Worm (Caenorhabditis elegans) whole organism, L1 larva: ENCODE data around the gene let-765.

Experiments used
- C34B4.2 ChIP-seq: sonication (generic microtip); optimal IDR thresholded peaks from 2 replicates; lab custom pipeline; 2017; ENCODE audit warnings: mild to moderate bottlenecking, missing genetic modification characterization, missing compliant biosample characterization
- aha-1 ChIP-seq: fragments of 150-350 bp; optimal IDR thresholded peaks from 2 replicates; lab custom pipeline; 2014; ENCODE audit warnings: missing biosample characterization, missing genetic modification characterization
- ama-1 ChIP-seq: fragments of 150-350 bp; optimal IDR thresholded peaks from 2 replicates; lab custom pipeline; 2014
- blmp-1 ChIP-seq: fragments of 150-350 bp; optimal IDR thresholded peaks from 2 replicates; lab custom pipeline; 2014; ENCODE audit warnings: missing biosample characterization, missing genetic modification characterization
- ceh-82 ChIP-seq, 3 experiments: fragments of 150-350 bp in 1 of 3; sonication (generic microtip) in 2 of 3; optimal IDR thresholded peaks; 2 replicates each; lab custom pipeline; 2014 to 2017; ENCODE audit warnings: missing biosample characterization in 3 of 3, missing genetic modification characterization in 3 of 3
- ceh-90 ChIP-seq: sonication (generic microtip); optimal IDR thresholded peaks from 2 replicates; lab custom pipeline; 2016; ENCODE audit warnings: missing genetic modification characterization, missing compliant biosample characterization
- ces-1 ChIP-seq: fragments of 150-350 bp; optimal IDR thresholded peaks from 2 replicates; lab custom pipeline; 2014; ENCODE audit warnings: missing biosample characterization, missing genetic modification reagents, missing genetic modification characterization
- dpl-1 ChIP-seq, 3 experiments: fragments of 150-350 bp in 2 of 3; sonication (generic microtip) in 1 of 3; optimal IDR thresholded peaks; 2 replicates each; lab custom pipeline; 2014 to 2017; ENCODE audit warnings: missing biosample characterization in 3 of 3, missing genetic modification characterization in 3 of 3, missing genetic modification reagents in 3 of 3
- efl-1 ChIP-seq, 4 experiments: fragments of 150-350 bp; optimal IDR thresholded peaks in 3 of 4; peaks in 1 of 4; 1 replicate in 1 of 4; 2 replicates in 3 of 4; lab custom pipeline; 2014; ENCODE audit warnings: missing biosample characterization in 2 of 4, missing genetic modification characterization in 2 of 4, missing genetic modification reagents in 2 of 4
- egl-13 ChIP-seq: sonication (generic microtip); optimal IDR thresholded peaks from 2 replicates; lab custom pipeline; 2016; ENCODE audit warnings: missing genotype, missing genetic modification reagents, missing genetic modification characterization, missing compliant biosample characterization
- egl-27 ChIP-seq, 2 experiments: fragments of 150-350 bp in 1 of 2; sonication (generic microtip); optimal IDR thresholded peaks; 3 replicates each; lab custom pipeline; 2017 to 2018; ENCODE audit warnings: missing biosample characterization in 2 of 2, missing genetic modification characterization in 2 of 2, missing genetic modification reagents in 2 of 2
- fkh-8 ChIP-seq: sonication (generic microtip); optimal IDR thresholded peaks from 2 replicates; lab custom pipeline; 2016; ENCODE audit warnings: mild to moderate bottlenecking, missing genetic modification characterization, missing compliant biosample characterization
- fos-1 ChIP-seq: fragments of 150-350 bp; optimal IDR thresholded peaks from 2 replicates; lab custom pipeline; 2014; ENCODE audit warnings: missing biosample characterization, missing genetic modification characterization
- hpl-2 ChIP-seq: fragments of 150-350 bp; optimal IDR thresholded peaks from 2 replicates; lab custom pipeline; 2014; ENCODE audit warnings: missing biosample characterization, missing genetic modification reagents, missing genetic modification characterization
- irx-1 ChIP-seq: sonication (generic microtip); optimal IDR thresholded peaks from 2 replicates; lab custom pipeline; 2016; ENCODE audit warnings: missing genetic modification characterization, missing compliant biosample characterization
- jun-1 ChIP-seq: fragments of 150-350 bp; optimal IDR thresholded peaks from 2 replicates; lab custom pipeline; 2014; ENCODE audit warnings: missing biosample characterization, missing genetic modification reagents, missing genetic modification characterization
- lin-14 ChIP-seq: fragments of 200-800 bp; sonication (Bioruptor generic); optimal IDR thresholded peaks from 2 replicates; lab custom pipeline; 2018; ENCODE audit warnings: mild to moderate bottlenecking, missing genetic modification characterization, moderate library complexity, missing compliant biosample characterization
- lin-15B ChIP-seq: fragments of 150-350 bp; sonication (generic microtip); optimal IDR thresholded peaks from 3 replicates; lab custom pipeline; 2014; ENCODE audit warnings: missing biosample characterization, missing genetic modification characterization
- lin-35 ChIP-seq, 2 experiments: fragments of 150-350 bp; optimal IDR thresholded peaks; 2 replicates each; lab custom pipeline; 2014; ENCODE audit warnings: missing biosample characterization in 2 of 2, missing genetic modification characterization in 2 of 2, missing genetic modification reagents in 2 of 2
- lsy-2 ChIP-seq, 2 experiments: fragments of 150-350 bp; optimal IDR thresholded peaks; 2 replicates each; lab custom pipeline; 2014; ENCODE audit warnings: missing biosample characterization in 2 of 2, missing genetic modification characterization in 2 of 2
- mab-9 ChIP-seq: fragments of 200-800 bp; sonication (Bioruptor generic); IDR thresholded peaks from 2 replicates; pipeline ENCODE4 v1.3.6; 2022; ENCODE audit warnings: missing genetic modification reagents, missing genetic modification characterization, missing compliant biosample characterization
- mdl-1 ChIP-seq, 2 experiments: fragments of 150-350 bp; optimal IDR thresholded peaks; 2 replicates each; lab custom pipeline; 2014 to 2017; ENCODE audit warnings: missing biosample characterization in 2 of 2, missing genetic modification characterization in 2 of 2, inconsistent platforms in 1 of 2
- mef-2 ChIP-seq: fragments of 150-350 bp; optimal IDR thresholded peaks from 2 replicates; lab custom pipeline; 2014; ENCODE audit warnings: missing biosample characterization, missing genetic modification characterization
- mep-1 ChIP-seq: fragments of 150-350 bp; optimal IDR thresholded peaks from 2 replicates; lab custom pipeline; 2014; ENCODE audit warnings: missing biosample characterization, missing genetic modification characterization
- nhr-11 ChIP-seq: fragments of 150-350 bp; optimal IDR thresholded peaks from 2 replicates; lab custom pipeline; 2014; ENCODE audit warnings: missing biosample characterization, missing genetic modification characterization
- nhr-19 ChIP-seq: fragments of 200-800 bp; sonication (Bioruptor generic); conservative IDR thresholded peaks from 2 replicates; pipeline ENCODE4 v1.3.6; 2022; ENCODE audit warnings: missing genetic modification characterization, missing compliant biosample characterization
- nhr-20 ChIP-seq: sonication (generic microtip); optimal IDR thresholded peaks from 2 replicates; lab custom pipeline; 2016; ENCODE audit warnings: mild to moderate bottlenecking, missing genetic modification characterization, missing compliant biosample characterization
- nhr-237 ChIP-seq: fragments of 150-350 bp; optimal IDR thresholded peaks from 2 replicates; lab custom pipeline; 2014; ENCODE audit warnings: missing biosample characterization, missing genetic modification characterization
- nhr-28 ChIP-seq: fragments of 150-350 bp; optimal IDR thresholded peaks from 2 replicates; lab custom pipeline; 2014; ENCODE audit warnings: missing biosample characterization, missing genetic modification characterization
- nhr-47 ChIP-seq: sonication (generic microtip); optimal IDR thresholded peaks from 2 replicates; lab custom pipeline; 2016; ENCODE audit warnings: mild to moderate bottlenecking, missing genetic modification characterization, moderate library complexity, missing compliant biosample characterization
- nhr-76 ChIP-seq: sonication (generic microtip); optimal IDR thresholded peaks from 2 replicates; lab custom pipeline; 2017; ENCODE audit warnings: missing biosample characterization, missing genetic modification characterization
- nhr-90 ChIP-seq: sonication (generic microtip); optimal IDR thresholded peaks from 2 replicates; lab custom pipeline; 2016; ENCODE audit warnings: mild to moderate bottlenecking, missing genetic modification characterization, missing compliant biosample characterization; ENCODE audit not compliant: poor library complexity
- pqm-1 ChIP-seq: sonication (generic microtip); optimal IDR thresholded peaks from 3 replicates; lab custom pipeline; 2017; ENCODE audit warnings: missing biosample characterization, missing genetic modification characterization
- rnt-1 ChIP-seq: sonication (generic microtip); optimal IDR thresholded peaks from 2 replicates; lab custom pipeline; 2016; ENCODE audit warnings: mild to moderate bottlenecking, missing genetic modification characterization, moderate library complexity, missing compliant biosample characterization
- snpc-4 ChIP-seq: fragments of 150-350 bp; optimal IDR thresholded peaks from 2 replicates; lab custom pipeline; 2014; ENCODE audit warnings: missing biosample characterization, missing genetic modification characterization
- snu-23 ChIP-seq: sonication (generic microtip); optimal IDR thresholded peaks from 2 replicates; lab custom pipeline; 2016; ENCODE audit warnings: missing genetic modification characterization, missing compliant biosample characterization
- sup-37 ChIP-seq: fragments of 200-800 bp; sonication (Bioruptor generic); optimal IDR thresholded peaks from 2 replicates; lab custom pipeline; 2018; ENCODE audit warnings: mild to moderate bottlenecking, missing genetic modification characterization, missing compliant biosample characterization
- unc-130 ChIP-seq: fragments of 150-350 bp; optimal IDR thresholded peaks from 2 replicates; lab custom pipeline; 2017; ENCODE audit warnings: missing biosample characterization, missing genetic modification characterization, inconsistent platforms
- unc-30 ChIP-seq: sonication (generic microtip); optimal IDR thresholded peaks from 2 replicates; lab custom pipeline; 2017; ENCODE audit warnings: missing biosample characterization, missing genetic modification characterization
- unc-62 ChIP-seq: fragments of 150-350 bp; optimal IDR thresholded peaks from 2 replicates; lab custom pipeline; 2014; ENCODE audit warnings: missing biosample characterization, missing genetic modification reagents, missing genetic modification characterization
- unc-86 ChIP-seq: sonication (generic microtip); optimal IDR thresholded peaks from 2 replicates; lab custom pipeline; 2016; ENCODE audit warnings: missing genetic modification characterization, missing compliant biosample characterization
- unc-98 ChIP-seq: fragments of 200-800 bp; sonication (Bioruptor generic); IDR thresholded peaks from 2 replicates; pipeline ENCODE4 v1.3.6; 2022; ENCODE audit warnings: missing genetic modification characterization, missing compliant biosample characterization
- vab-15 ChIP-seq: sonication (generic microtip); optimal IDR thresholded peaks from 2 replicates; lab custom pipeline; 2017; ENCODE audit warnings: missing genotype, mild to moderate bottlenecking, missing genetic modification characterization, missing compliant biosample characterization
- xbp-1 ChIP-seq: sonication (generic microtip); optimal IDR thresholded peaks from 2 replicates; lab custom pipeline; 2016; ENCODE audit warnings: missing genetic modification characterization, missing compliant biosample characterization
- zag-1 ChIP-seq: fragments of 150-350 bp; optimal IDR thresholded peaks from 2 replicates; lab custom pipeline; 2014; ENCODE audit warnings: missing biosample characterization, missing genetic modification characterization
- zip-4 ChIP-seq: fragments of 200-800 bp; sonication (Bioruptor generic); optimal IDR thresholded peaks from 2 replicates; lab custom pipeline; 2018; ENCODE audit warnings: mild to moderate bottlenecking, missing genetic modification characterization, moderate library complexity, missing compliant biosample characterization
- ztf-11 ChIP-seq, 2 experiments: sonication (generic microtip); optimal IDR thresholded peaks; 2 replicates each; lab custom pipeline; 2016 to 2017; ENCODE audit warnings: missing genetic modification characterization in 2 of 2, missing biosample characterization in 1 of 2, missing compliant biosample characterization in 1 of 2
- ztf-4 ChIP-seq: fragments of 150-350 bp; optimal IDR thresholded peaks from 2 replicates; lab custom pipeline; 2014; ENCODE audit warnings: missing biosample characterization, missing genetic modification characterization

The let-765 gene

ce11 chrIII:6607067-6607466, 6.1 kb upstream of the let-765 start:
- TF ChIP-seq C34B4.2 (no peak), pqm-1 (no peak), efl-1 (optimal IDR thresholded peaks at IDR 0.05; lab: Kevin White, UChicago) (no peak), efl-1 (GFP tag; optimal IDR thresholded peaks at IDR 0.05 in 1 of 2; lab: Kevin White, UChicago) (peak in 1 of 2 experiments; percentile 53), lsy-2 (tag; optimal IDR thresholded peaks at IDR 0.05; lab: Kevin White, UChicago) (no peak), nhr-90 (peak; percentile 9), nhr-20 (tag; lab: Kevin White, UChicago) (no peak), lin-35 (GFP tag; optimal IDR thresholded peaks at IDR 0.05; lab: Kevin White, UChicago) (peak in 1 of 2 experiments; percentile 10), fos-1 (tag; lab: Kevin White, UChicago) (no peak), nhr-19 (GFP tag; lab: Robert Waterston, UW) (peak; percentile 44), ama-1 (lab: Kevin White, UChicago) (no peak), nhr-11 (tag; lab: Kevin White, UChicago) (no peak)

DNA sequence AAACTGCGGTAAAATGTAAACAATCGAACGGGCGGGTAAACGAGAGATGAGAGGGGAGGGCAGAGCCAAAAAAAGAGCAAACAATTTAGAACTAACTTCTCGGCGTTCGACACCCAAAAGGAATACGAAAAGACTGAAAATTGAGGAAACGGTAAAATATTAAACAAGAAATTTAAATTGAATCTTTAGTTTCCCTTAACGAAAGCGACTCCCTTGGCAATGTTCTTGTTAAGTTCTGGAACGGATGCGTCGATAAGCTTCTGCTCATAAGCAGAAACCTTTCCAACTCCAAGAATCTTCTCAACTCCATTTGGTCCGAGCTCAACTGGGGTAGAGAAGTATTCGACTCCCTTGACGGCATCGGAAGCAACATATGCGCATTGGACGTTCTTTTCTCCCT, 5.7 kb upstream of the let-765 start:
- TF ChIP-seq xbp-1 (tag; lab: Kevin White, UChicago), result no peak
- no peak for TF ChIP-seq fos-1 (tag; lab: Kevin White, UChicago)
- no peak for TF ChIP-seq efl-1 (optimal IDR thresholded peaks at IDR 0.05; lab: Kevin White, UChicago)
- TF ChIP-seq efl-1 (GFP tag; optimal IDR thresholded peaks at IDR 0.05 in 1 of 2; lab: Kevin White, UChicago), result peak in 1 of 2 experiments; percentile 92

ce11 chrIII:6606022-6606467, 5.1 kb upstream of the let-765 start:
- TF ChIP-seq unc-62 (GFP tag; lab: Kevin White, UChicago) (no peak), blmp-1 (tag; lab: Kevin White, UChicago) (peak; percentile 82), lin-15B (tag; lab: Kevin White, UChicago) (no peak), mef-2 (tag; lab: Kevin White, UChicago) (no peak), mep-1 (tag; lab: Kevin White, UChicago) (peak; percentile 75), nhr-11 (tag; lab: Kevin White, UChicago) (no peak), sup-37 (GFP tag; lab: Kevin White, UChicago) (no peak), dpl-1 (GFP tag; optimal IDR thresholded peaks at IDR 0.05; lab: Kevin White, UChicago) (peak; percentile 43 to 66 (median 62)), fkh-8 (peak; percentile 72), ztf-11 (tag; optimal IDR thresholded peaks at IDR 0.05; lab: Kevin White, UChicago) (peak in 1 of 2 experiments; percentile 39), vab-15 (tag; lab: Kevin White, UChicago) (no peak), nhr-28 (tag; lab: Kevin White, UChicago) (no peak), snu-23 (GFP tag; lab: Kevin White, UChicago) (peak; percentile 85), fos-1 (tag; lab: Kevin White, UChicago) (no peak), mab-9 (GFP tag; lab: Robert Waterston, UW) (peak; percentile 47; the same call in 1 of the 2 replicates), nhr-19 (GFP tag; lab: Robert Waterston, UW) (peak; percentile 89), aha-1 (no peak), jun-1 (tag; lab: Kevin White, UChicago) (peak; percentile 58), lin-14 (GFP tag; lab: Kevin White, UChicago) (peak; percentile 90), nhr-76 (tag; lab: Kevin White, UChicago) (no peak), unc-130 (tag; lab: Kevin White, UChicago) (peak; percentile 81), zip-4 (GFP tag; lab: Kevin White, UChicago) (peak; percentile 84), ama-1 (lab: Kevin White, UChicago) (peak; percentile 77), rnt-1 (tag; lab: Kevin White, UChicago) (peak; percentile 83), unc-86 (tag; lab: Kevin White, UChicago) (peak; percentile 54), nhr-237 (no peak), nhr-20 (tag; lab: Kevin White, UChicago) (peak; percentile 72), C34B4.2 (no peak), ceh-90 (tag; lab: Kevin White, UChicago) (no peak), ceh-82 (tag; optimal IDR thresholded peaks at IDR 0.05; lab: Kevin White, UChicago) (peak; percentile 29 to 61 (median 52)), snpc-4 (tag; lab: Kevin White, UChicago) (peak; percentile 56), unc-98 (GFP tag; lab: Robert Waterston, UW) (no peak), mdl-1 (tag; optimal IDR thresholded peaks at IDR 0.05; lab: Kevin White, UChicago) (peak in 1 of 2 experiments; percentile 90), hpl-2 (GFP tag; lab: Kevin White, UChicago) (no peak), nhr-47 (peak; percentile 79), zag-1 (tag; lab: Kevin White, UChicago) (no peak), ces-1 (GFP tag; lab: Kevin White, UChicago) (no peak), egl-13 (tag; lab: Kevin White, UChicago) (peak; percentile 7), egl-27 (tag; optimal IDR thresholded peaks at IDR 0.05; lab: Kevin White, UChicago) (peak in 1 of 2 experiments; percentile 38), irx-1 (peak; percentile 44), unc-30 (no peak), ztf-4 (tag; lab: Kevin White, UChicago) (peak; percentile 61)
